Fruit fly (Drosophila melanogaster) whole organism, embryonic: ENCODE measurements around the gene Ufl1.
A peak's percentile ranks its signal among the peaks of the same experiment; 100 is the strongest.

Experiments used
- CG11504 ChIP-seq: fragments of 200-800 bp; sonication (Bioruptor generic); optimal IDR thresholded peaks from 3 replicates; lab custom pipeline; 2019; ENCODE audit warnings: missing biosample characterization, mild to moderate bottlenecking, missing genetic modification characterization, moderate library complexity
- CG12155 ChIP-seq: fragments of 200-800 bp; sonication (Bioruptor generic); optimal IDR thresholded peaks from 3 replicates; lab custom pipeline; 2016; ENCODE audit warnings: missing biosample characterization, missing genetic modification characterization
- CG12236 ChIP-seq: fragments of 200-800 bp; sonication (Bioruptor generic); optimal IDR thresholded peaks from 2 replicates; lab custom pipeline; 2016; ENCODE audit warnings: missing biosample characterization, missing genetic modification characterization
- CG13624 ChIP-seq: fragments of 200-800 bp; sonication (Bioruptor generic); optimal IDR thresholded peaks from 2 replicates; lab custom pipeline; 2016; ENCODE audit warnings: missing biosample characterization, missing genetic modification characterization
- CG14710 ChIP-seq: fragments of 200-800 bp; sonication (Bioruptor generic); optimal IDR thresholded peaks from 3 replicates; lab custom pipeline; 2019; ENCODE audit warnings: missing biosample characterization, mild to moderate bottlenecking, missing genetic modification characterization, moderate library complexity
- CG1529 ChIP-seq: fragments of 200-800 bp; sonication (Bioruptor generic); optimal IDR thresholded peaks from 3 replicates; lab custom pipeline; 2018; ENCODE audit warnings: missing biosample characterization, missing genetic modification characterization
- CG1603 ChIP-seq: fragments of 200-800 bp; sonication (Bioruptor generic); optimal IDR thresholded peaks from 2 replicates; lab custom pipeline; 2019; ENCODE audit warnings: missing biosample characterization, mild to moderate bottlenecking, missing genetic modification characterization, moderate library complexity
- CG17829 ChIP-seq: fragments of 200-800 bp; optimal IDR thresholded peaks from 2 replicates; lab custom pipeline; 2019; ENCODE audit warnings: missing biosample characterization, mild to moderate bottlenecking, missing genetic modification characterization, moderate library complexity
- CG31388 ChIP-seq: fragments of 200-800 bp; sonication (Bioruptor generic); optimal IDR thresholded peaks from 2 replicates; lab custom pipeline; 2016; ENCODE audit warnings: missing biosample characterization, missing genetic modification characterization
- CG4404 ChIP-seq: fragments of 200-800 bp; sonication (Bioruptor generic); IDR thresholded peaks from 2 replicates; pipeline ENCODE4 v1.3.6; 2022; ENCODE audit warnings: missing biosample characterization, missing genetic modification characterization
- CG6254 ChIP-seq: fragments of 200-800 bp; sonication (Bioruptor generic); optimal IDR thresholded peaks from 3 replicates; lab custom pipeline; 2017; ENCODE audit warnings: mild to moderate bottlenecking, missing biosample characterization, missing genetic modification reagents, missing genetic modification characterization
- CG6689 ChIP-seq: fragments of 200-800 bp; sonication (Bioruptor generic); IDR thresholded peaks from 2 replicates; pipeline ENCODE4 v1.3.6; 2022; ENCODE audit warnings: missing biosample characterization, missing genetic modification characterization
- CG7556 ChIP-seq: fragments of 200-800 bp; sonication (Bioruptor generic); optimal IDR thresholded peaks from 2 replicates; lab custom pipeline; 2017; ENCODE audit warnings: missing biosample characterization, mild to moderate bottlenecking, missing genetic modification characterization
- CG8281 ChIP-seq: fragments of 200-800 bp; sonication (Bioruptor generic); optimal IDR thresholded peaks from 2 replicates; lab custom pipeline; 2018; ENCODE audit warnings: missing biosample characterization, mild to moderate bottlenecking, missing genetic modification characterization, moderate library complexity
- CG9437 ChIP-seq: fragments of 200-800 bp; sonication (Bioruptor generic); optimal IDR thresholded peaks from 2 replicates; lab custom pipeline; 2018; ENCODE audit warnings: missing biosample characterization, mild to moderate bottlenecking, missing genetic modification characterization
- D19A ChIP-seq: fragments of 200-800 bp; optimal IDR thresholded peaks from 3 replicates; lab custom pipeline; 2019; ENCODE audit warnings: missing biosample characterization, mild to moderate bottlenecking, missing genetic modification characterization, moderate library complexity
- Elba2 ChIP-seq: fragments of 200-800 bp; sonication (Bioruptor generic); optimal IDR thresholded peaks from 3 replicates; lab custom pipeline; 2016; ENCODE audit warnings: missing biosample characterization, missing genetic modification characterization
- Fer3 ChIP-seq: fragments of 200-800 bp; sonication (Bioruptor generic); optimal IDR thresholded peaks from 2 replicates; lab custom pipeline; 2018; ENCODE audit warnings: missing biosample characterization, mild to moderate bottlenecking, missing genetic modification characterization, moderate library complexity
- H2.0 ChIP-seq: fragments of 200-800 bp; sonication (Bioruptor generic); IDR thresholded peaks from 2 replicates; pipeline ENCODE4 v1.3.6; 2022; ENCODE audit warnings: missing biosample characterization, missing genetic modification characterization
- HLH3B ChIP-seq: fragments of 200-800 bp; sonication (Bioruptor generic); IDR thresholded peaks from 2 replicates; pipeline ENCODE4 v1.3.6; 2022; ENCODE audit warnings: missing biosample characterization, missing genetic modification characterization
- Scr ChIP-seq: fragments of 200-800 bp; sonication (Bioruptor generic); IDR thresholded peaks from 2 replicates; pipeline ENCODE4 v1.3.6; 2022; ENCODE audit warnings: missing biosample characterization, missing genetic modification characterization; ENCODE audit not compliant: partially characterized antibody
- Side ChIP-seq: fragments of 200-800 bp; sonication (Bioruptor generic); optimal IDR thresholded peaks from 2 replicates; lab custom pipeline; 2016; ENCODE audit warnings: missing biosample characterization, missing genetic modification characterization
- Six4 ChIP-seq: fragments of 200-800 bp; sonication (Bioruptor generic); optimal IDR thresholded peaks from 2 replicates; lab custom pipeline; 2016; ENCODE audit warnings: missing biosample characterization, missing genetic modification characterization
- Sox102F ChIP-seq: fragments of 200-800 bp; sonication (Bioruptor generic); optimal IDR thresholded peaks from 2 replicates; lab custom pipeline; 2018; ENCODE audit warnings: missing biosample characterization, mild to moderate bottlenecking, missing genetic modification characterization, moderate library complexity
- YL-1 ChIP-seq: fragments of 200-800 bp; sonication (Bioruptor generic); optimal IDR thresholded peaks from 3 replicates; lab custom pipeline; 2017; ENCODE audit warnings: missing biosample characterization, mild to moderate bottlenecking, missing genetic modification characterization
- ac ChIP-seq: fragments of 200-800 bp; sonication (Bioruptor generic); optimal IDR thresholded peaks from 3 replicates; lab custom pipeline; 2017; ENCODE audit warnings: missing biosample characterization, mild to moderate bottlenecking, missing genetic modification characterization
- bowl ChIP-seq: fragments of 200-800 bp; sonication (Bioruptor generic); IDR thresholded peaks from 2 replicates; pipeline ENCODE4 v1.3.6; 2022; ENCODE audit warnings: missing biosample characterization, missing genetic modification characterization
- cas ChIP-seq: fragments of 200-800 bp; sonication (Bioruptor generic); IDR thresholded peaks from 2 replicates; pipeline ENCODE4 v1.3.6; 2022; ENCODE audit warnings: missing biosample characterization, missing genetic modification characterization
- chif ChIP-seq, 2 experiments: fragments of 200-800 bp; sonication (Bioruptor generic); optimal IDR thresholded peaks; 3 replicates each; lab custom pipeline; 2016; ENCODE audit warnings: missing biosample characterization in 2 of 2, missing genetic modification characterization in 2 of 2
- danr ChIP-seq: fragments of 200-800 bp; sonication (Bioruptor generic); IDR thresholded peaks from 2 replicates; pipeline ENCODE4 v1.3.6; 2022; ENCODE audit warnings: missing biosample characterization, missing genetic modification characterization
- dati ChIP-seq: fragments of 200-800 bp; sonication (Bioruptor generic); IDR thresholded peaks from 2 replicates; pipeline ENCODE4 v1.3.6; 2022; ENCODE audit warnings: missing biosample characterization, missing genetic modification characterization
- dimm ChIP-seq: fragments of 200-800 bp; sonication (Bioruptor generic); IDR thresholded peaks from 2 replicates; pipeline ENCODE4 v1.3.6; 2022; ENCODE audit warnings: missing biosample characterization, missing genetic modification characterization
- dm ChIP-seq: fragments of 200-800 bp; sonication (Bioruptor generic); optimal IDR thresholded peaks from 3 replicates; lab custom pipeline; 2016; ENCODE audit warnings: missing biosample characterization, missing genetic modification characterization
- grau ChIP-seq: fragments of 200-800 bp; optimal IDR thresholded peaks from 3 replicates; lab custom pipeline; 2019; ENCODE audit warnings: missing biosample characterization, mild to moderate bottlenecking, missing genetic modification characterization, moderate library complexity
- lilli ChIP-seq: fragments of 200-800 bp; sonication (Bioruptor generic); optimal IDR thresholded peaks from 3 replicates; lab custom pipeline; 2016; ENCODE audit warnings: missing biosample characterization, missing genetic modification characterization
- luna ChIP-seq: fragments of 200-800 bp; sonication (Bioruptor generic); optimal IDR thresholded peaks from 2 replicates; lab custom pipeline; 2016; ENCODE audit warnings: missing biosample characterization, missing genetic modification characterization
- mam ChIP-seq: fragments of 200-800 bp; sonication (Bioruptor generic); optimal IDR thresholded peaks from 3 replicates; lab custom pipeline; 2016; ENCODE audit warnings: missing biosample characterization, missing genetic modification characterization
- mirr ChIP-seq: fragments of 200-800 bp; sonication (Bioruptor generic); optimal IDR thresholded peaks from 3 replicates; lab custom pipeline; 2018; ENCODE audit warnings: missing biosample characterization, mild to moderate bottlenecking, missing genetic modification characterization
- pb ChIP-seq: fragments of 200-800 bp; sonication (Bioruptor generic); optimal IDR thresholded peaks from 3 replicates; lab custom pipeline; 2016; ENCODE audit warnings: missing biosample characterization, missing genetic modification characterization
- pnt ChIP-seq: fragments of 200-800 bp; sonication (Bioruptor generic); optimal IDR thresholded peaks from 3 replicates; lab custom pipeline; 2016; ENCODE audit warnings: missing biosample characterization, missing genetic modification characterization
- pum ChIP-seq: fragments of 200-800 bp; sonication (Bioruptor generic); optimal IDR thresholded peaks from 2 replicates; lab custom pipeline; 2016; ENCODE audit warnings: missing biosample characterization, missing genetic modification characterization
- salm ChIP-seq: fragments of 200-800 bp; sonication (Bioruptor generic); optimal IDR thresholded peaks from 2 replicates; lab custom pipeline; 2018; ENCODE audit warnings: missing biosample characterization, mild to moderate bottlenecking, missing genetic modification characterization
- sc ChIP-seq, 3 experiments: fragments of >200 bp in 2 of 3; fragments of 200-800 bp in 1 of 3; sonication (Bioruptor generic) in 1 of 3; optimal IDR thresholded peaks; 2 replicates in 2 of 3; 3 replicates in 1 of 3; lab custom pipeline; 2017; ENCODE audit warnings: mild to moderate bottlenecking in 1 of 3, missing biosample characterization in 1 of 3, missing genetic modification characterization in 1 of 3, missing genetic modification reagents in 1 of 3
- scrt ChIP-seq: fragments of 200-800 bp; sonication (Bioruptor generic); optimal IDR thresholded peaks from 2 replicates; lab custom pipeline; 2018; ENCODE audit warnings: missing biosample characterization, mild to moderate bottlenecking, missing genetic modification characterization, moderate library complexity
- seq ChIP-seq: fragments of 200-800 bp; sonication (Bioruptor generic); IDR thresholded peaks from 2 replicates; pipeline ENCODE4 v1.3.6; 2022; ENCODE audit warnings: missing biosample characterization, missing genetic modification characterization
- sr ChIP-seq: fragments of 200-800 bp; sonication (Bioruptor generic); IDR thresholded peaks from 3 replicates; pipeline ENCODE4 v1.3.6; 2022; ENCODE audit warnings: missing biosample characterization, missing genetic modification characterization
- ssp ChIP-seq: fragments of 200-800 bp; sonication (Bioruptor generic); IDR thresholded peaks from 2 replicates; pipeline ENCODE4 v1.3.6; 2022; ENCODE audit warnings: missing biosample characterization, missing genetic modification characterization
- tgo ChIP-seq: fragments of 200-800 bp; sonication (Bioruptor generic); IDR thresholded peaks from 3 replicates; pipeline ENCODE4 v1.3.6; 2022; ENCODE audit warnings: missing biosample characterization, missing genetic modification characterization
- unpg ChIP-seq: fragments of 200-800 bp; sonication (Bioruptor generic); optimal IDR thresholded peaks from 3 replicates; lab custom pipeline; 2018; ENCODE audit warnings: missing biosample characterization, mild to moderate bottlenecking, missing genetic modification characterization, moderate library complexity
- vvl ChIP-seq: fragments of 200-800 bp; sonication (Bioruptor generic); IDR thresholded peaks from 2 replicates; pipeline ENCODE4 v1.3.6; 2022; ENCODE audit warnings: missing biosample characterization, missing genetic modification characterization
- zfh2 ChIP-seq: fragments of 200-800 bp; sonication (Bioruptor generic); optimal IDR thresholded peaks from 2 replicates; lab custom pipeline; 2016; ENCODE audit warnings: missing biosample characterization, missing genetic modification characterization

Gene Ufl1

dm6 chr3R:7089522-7090336, 15.5 kb upstream of the Ufl1 start (continued):
- TF ChIP-seq mam (GFP tag; lab: Kevin White, UChicago), result no peak
- TF ChIP-seq Elba2, result no peak
- no peak for TF ChIP-seq Sox102F (GFP tag; lab: Kevin White, UChicago)
- no peak for TF ChIP-seq zfh2 (GFP tag; lab: Kevin White, UChicago)
- TF ChIP-seq CG12236 (GFP tag; lab: Kevin White, UChicago), result no peak
- TF ChIP-seq pum (GFP tag; lab: Kevin White, UChicago), result no peak
- TF ChIP-seq CG12155 (GFP tag; lab: Kevin White, UChicago), result no peak
- TF ChIP-seq CG17829 (tag; lab: Kevin White, UChicago), result peak; percentile 27
- TF ChIP-seq YL-1 (GFP tag; lab: Kevin White, UChicago), result peak; percentile 17
- TF ChIP-seq CG14710 (tag; lab: Kevin White, UChicago), result peak; percentile 12
- TF ChIP-seq seq (GFP tag; lab: Robert Waterston, UW), result no peak
- TF ChIP-seq CG6254 (GFP tag; lab: Kevin White, UChicago), result no peak
- no peak for TF ChIP-seq scrt (GFP tag; lab: Kevin White, UChicago)
- TF ChIP-seq CG9437 (GFP tag; lab: Kevin White, UChicago), result no peak
- no peak for TF ChIP-seq CG7556 (GFP tag; lab: Kevin White, UChicago)
- no peak for TF ChIP-seq pnt (GFP tag; lab: Kevin White, UChicago)
- no peak for TF ChIP-seq CG8281 (tag; lab: Kevin White, UChicago)
- no peak for TF ChIP-seq H2.0
- no peak for TF ChIP-seq unpg (GFP tag; lab: Kevin White, UChicago)
- no peak for TF ChIP-seq CG6689 (GFP tag; lab: Robert Waterston, UW)
- no peak for TF ChIP-seq grau (tag; lab: Kevin White, UChicago)
- TF ChIP-seq danr, result no peak
- no peak for TF ChIP-seq CG31388 (GFP tag; lab: Kevin White, UChicago)
- no peak for TF ChIP-seq pb (GFP tag; lab: Kevin White, UChicago)
- TF ChIP-seq luna (GFP tag; lab: Kevin White, UChicago), result no peak
- TF ChIP-seq vvl, result no peak
- TF ChIP-seq ac, result peak; percentile 79
- TF ChIP-seq mirr (GFP tag; lab: Kevin White, UChicago), result no peak
- no peak for TF ChIP-seq HLH3B
- TF ChIP-seq sr (GFP tag; lab: Robert Waterston, UW), result peak; percentile 93
- no peak for TF ChIP-seq CG1603 (tag; lab: Kevin White, UChicago)
- no peak for TF ChIP-seq CG13624
- no peak for TF ChIP-seq sc (optimal IDR thresholded peaks at IDR 0.05; lab: Kevin White, UChicago)
- TF ChIP-seq sc (GFP tag; optimal IDR thresholded peaks at IDR 0.05; lab: Kevin White, UChicago), result no peak
- TF ChIP-seq tgo (GFP tag; lab: Robert Waterston, UW), result no peak
- TF ChIP-seq lilli, result no peak
- no peak for TF ChIP-seq chif (GFP tag; optimal IDR thresholded peaks at IDR 0.05; lab: Kevin White, UChicago)
- no peak for TF ChIP-seq D19A (tag; lab: Kevin White, UChicago)
- TF ChIP-seq Scr, result no peak
- TF ChIP-seq Six4 (GFP tag; lab: Kevin White, UChicago), result no peak
- no peak for TF ChIP-seq Fer3 (tag; lab: Kevin White, UChicago)
- TF ChIP-seq CG1529, result peak; percentile 10
- no peak for TF ChIP-seq cas (GFP tag; lab: Robert Waterston, UW)
- no peak for TF ChIP-seq CG11504
- no peak for TF ChIP-seq salm (tag; lab: Kevin White, UChicago)
- TF ChIP-seq bowl (GFP tag; lab: Robert Waterston, UW), result no peak
- TF ChIP-seq dm (GFP tag; lab: Kevin White, UChicago), result peak; percentile 3
- no peak for TF ChIP-seq CG4404 (GFP tag; lab: Robert Waterston, UW)
- no peak for TF ChIP-seq dati
- no peak for TF ChIP-seq dimm (GFP tag; lab: Robert Waterston, UW)
- no peak for TF ChIP-seq Side
- no peak for TF ChIP-seq ssp
